Worm (Caenorhabditis elegans): ENCODE results near the gene F53B3.6.

DNA sequence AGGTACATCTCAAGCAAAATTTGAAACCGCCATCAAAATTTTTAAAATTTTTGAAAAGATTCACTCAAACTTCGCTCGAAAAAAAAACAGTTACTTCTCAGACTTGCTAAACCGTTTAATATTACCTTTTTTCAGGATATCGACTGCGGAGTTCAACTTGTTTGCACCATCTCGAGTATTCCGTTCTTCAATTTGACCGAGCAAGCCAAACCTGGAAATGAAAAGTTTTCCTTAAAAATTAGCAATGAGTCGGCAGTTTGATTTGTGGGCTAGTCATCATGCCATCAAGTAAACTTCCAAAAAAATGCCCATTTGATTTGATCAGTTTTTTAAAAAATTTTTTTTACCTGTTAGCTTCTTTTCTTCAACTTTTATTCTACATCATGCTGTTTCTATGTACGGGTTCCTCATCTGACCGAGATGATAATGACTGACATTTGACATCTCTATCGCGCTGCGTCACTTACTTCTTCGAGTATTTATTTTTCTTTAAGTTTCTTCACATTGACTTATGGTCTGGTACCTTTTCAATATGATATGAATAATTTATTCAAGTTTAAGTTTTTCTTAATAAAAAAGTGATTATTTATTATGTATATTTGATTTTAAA, 26.1 kb downstream of the F53B3.6 start:
- TF ChIP-seq him-1 (tag; optimal IDR thresholded peaks at IDR 0.05): no peak
- no peak for TF ChIP-seq dao-5 (tag; optimal IDR thresholded peaks at IDR 0.05)

Measured in whole organism, L4/young adult.